Fruit fly (Drosophila melanogaster) whole organism: ENCODE data around the gene goe.

ENCODE experiments used
- CG8478 ChIP-seq: fragments of >200 bp; optimal IDR thresholded peaks from 2 replicates; lab custom pipeline; 2018; ENCODE audit warnings: inconsistent platforms
- Dll ChIP-seq: fragments of >200 bp; optimal IDR thresholded peaks from 2 replicates; lab custom pipeline; 2017
- EcR ChIP-seq, 2 experiments: fragments of >200 bp; optimal IDR thresholded peaks; 2 replicates each; lab custom pipeline; 2017; ENCODE audit warnings: missing biosample characterization in 2 of 2, missing genetic modification characterization in 2 of 2, missing genetic modification reagents in 2 of 2
- pan ChIP-seq: fragments of >200 bp; optimal IDR thresholded peaks from 2 replicates; lab custom pipeline; 2017
- usp ChIP-seq: fragments of >200 bp; optimal IDR thresholded peaks from 2 replicates; lab custom pipeline; 2017; ENCODE audit warnings: missing biosample characterization, missing genetic modification characterization, mixed read lengths

- TF ChIP-seq CG8478 (lab: Kevin White, UChicago) (no peak), EcR (GFP tag; optimal IDR thresholded peaks at IDR 0.05; lab: Kevin White, UChicago) (no peak), usp (no peak), pan (lab: Kevin White, UChicago) (no peak), Dll (no peak)
These were observed 1.4 kb upstream of the goe start for dm6 chrX:16753066-16753465.
